Worm (Caenorhabditis elegans) whole organism, L1 larva: Measurements from ENCODE around the gene R12A1.3.

Experiments used
- C04F5.9 ChIP-seq: sonication (generic microtip); optimal IDR thresholded peaks from 2 replicates; lab custom pipeline; 2016; ENCODE audit warnings: missing genetic modification characterization, missing compliant biosample characterization
- F16B12.6 ChIP-seq: fragments of 150-350 bp; optimal IDR thresholded peaks from 2 replicates; lab custom pipeline; 2014; ENCODE audit warnings: missing biosample characterization, missing genetic modification characterization
- Y116A8C.19 ChIP-seq: sonication (generic microtip); optimal IDR thresholded peaks from 2 replicates; lab custom pipeline; 2016; ENCODE audit warnings: missing compliant biosample characterization, missing genetic modification characterization, borderline replicate concordance
- blmp-1 ChIP-seq: fragments of 150-350 bp; optimal IDR thresholded peaks from 2 replicates; lab custom pipeline; 2014; ENCODE audit warnings: missing biosample characterization, missing genetic modification characterization
- ceh-8 ChIP-seq: fragments of 200-800 bp; sonication (Bioruptor generic); optimal IDR thresholded peaks from 2 replicates; lab custom pipeline; 2018; ENCODE audit warnings: mild to moderate bottlenecking, missing genetic modification characterization, moderate library complexity, missing compliant biosample characterization
- ceh-90 ChIP-seq: sonication (generic microtip); optimal IDR thresholded peaks from 2 replicates; lab custom pipeline; 2016; ENCODE audit warnings: missing genetic modification characterization, missing compliant biosample characterization
- dpl-1 ChIP-seq, 3 experiments: fragments of 150-350 bp in 2 of 3; sonication (generic microtip) in 1 of 3; optimal IDR thresholded peaks; 2 replicates each; lab custom pipeline; 2014 to 2017; ENCODE audit warnings: missing biosample characterization in 3 of 3, missing genetic modification characterization in 3 of 3, missing genetic modification reagents in 3 of 3
- dsc-1 ChIP-seq: sonication (generic microtip); optimal IDR thresholded peaks from 2 replicates; lab custom pipeline; 2016; ENCODE audit warnings: mild to moderate bottlenecking, missing genetic modification characterization, missing compliant biosample characterization
- efl-1 ChIP-seq, 4 experiments: fragments of 150-350 bp; optimal IDR thresholded peaks in 3 of 4; peaks in 1 of 4; 1 replicate in 1 of 4; 2 replicates in 3 of 4; lab custom pipeline; 2014; ENCODE audit warnings: missing biosample characterization in 2 of 4, missing genetic modification characterization in 2 of 4, missing genetic modification reagents in 2 of 4
- egl-27 ChIP-seq, 2 experiments: fragments of 150-350 bp in 1 of 2; sonication (generic microtip); optimal IDR thresholded peaks; 3 replicates each; lab custom pipeline; 2017 to 2018; ENCODE audit warnings: missing biosample characterization in 2 of 2, missing genetic modification characterization in 2 of 2, missing genetic modification reagents in 2 of 2
- elt-2 ChIP-seq: sonication (generic microtip); optimal IDR thresholded peaks from 2 replicates; lab custom pipeline; 2016; ENCODE audit warnings: missing genetic modification characterization, mild to moderate bottlenecking, inconsistent platforms, missing compliant biosample characterization, missing genetic modification reagents
- fkh-4 ChIP-seq: sonication (generic microtip); optimal IDR thresholded peaks from 2 replicates; lab custom pipeline; 2016; ENCODE audit warnings: missing compliant biosample characterization, missing genetic modification characterization, borderline replicate concordance
- grh-1 ChIP-seq: fragments of 200-800 bp; sonication (Bioruptor generic); IDR thresholded peaks from 2 replicates; pipeline ENCODE4 v1.3.6; 2022; ENCODE audit warnings: missing genetic modification reagents, missing genetic modification characterization, missing compliant biosample characterization
- hlh-4 ChIP-seq: sonication (generic microtip); optimal IDR thresholded peaks from 2 replicates; lab custom pipeline; 2016; ENCODE audit warnings: mild to moderate bottlenecking, missing genetic modification characterization, missing compliant biosample characterization
- irx-1 ChIP-seq: sonication (generic microtip); optimal IDR thresholded peaks from 2 replicates; lab custom pipeline; 2016; ENCODE audit warnings: missing genetic modification characterization, missing compliant biosample characterization
- isw-1 ChIP-seq: fragments of 200-800 bp; sonication (Bioruptor generic); IDR thresholded peaks from 2 replicates; pipeline ENCODE4 v1.3.6; 2022; ENCODE audit warnings: missing genetic modification characterization, missing compliant biosample characterization
- jun-1 ChIP-seq: fragments of 150-350 bp; optimal IDR thresholded peaks from 2 replicates; lab custom pipeline; 2014; ENCODE audit warnings: missing biosample characterization, missing genetic modification reagents, missing genetic modification characterization
- lin-13 ChIP-seq: fragments of 150-350 bp; optimal IDR thresholded peaks from 2 replicates; lab custom pipeline; 2014; ENCODE audit warnings: missing biosample characterization, missing genetic modification reagents, missing genetic modification characterization
- lin-15B ChIP-seq: fragments of 150-350 bp; sonication (generic microtip); optimal IDR thresholded peaks from 3 replicates; lab custom pipeline; 2014; ENCODE audit warnings: missing biosample characterization, missing genetic modification characterization
- lin-35 ChIP-seq, 2 experiments: fragments of 150-350 bp; optimal IDR thresholded peaks; 2 replicates each; lab custom pipeline; 2014; ENCODE audit warnings: missing biosample characterization in 2 of 2, missing genetic modification characterization in 2 of 2, missing genetic modification reagents in 2 of 2
- lsy-2 ChIP-seq, 2 experiments: fragments of 150-350 bp; optimal IDR thresholded peaks; 2 replicates each; lab custom pipeline; 2014; ENCODE audit warnings: missing biosample characterization in 2 of 2, missing genetic modification characterization in 2 of 2
- mab-9 ChIP-seq: fragments of 200-800 bp; sonication (Bioruptor generic); IDR thresholded peaks from 2 replicates; pipeline ENCODE4 v1.3.6; 2022; ENCODE audit warnings: missing genetic modification reagents, missing genetic modification characterization, missing compliant biosample characterization
- mdl-1 ChIP-seq, 2 experiments: fragments of 150-350 bp; optimal IDR thresholded peaks; 2 replicates each; lab custom pipeline; 2014 to 2017; ENCODE audit warnings: missing biosample characterization in 2 of 2, missing genetic modification characterization in 2 of 2, inconsistent platforms in 1 of 2
- mep-1 ChIP-seq: fragments of 150-350 bp; optimal IDR thresholded peaks from 2 replicates; lab custom pipeline; 2014; ENCODE audit warnings: missing biosample characterization, missing genetic modification characterization
- nhr-19 ChIP-seq: fragments of 200-800 bp; sonication (Bioruptor generic); conservative IDR thresholded peaks from 2 replicates; pipeline ENCODE4 v1.3.6; 2022; ENCODE audit warnings: missing genetic modification characterization, missing compliant biosample characterization
- nhr-20 ChIP-seq: sonication (generic microtip); optimal IDR thresholded peaks from 2 replicates; lab custom pipeline; 2016; ENCODE audit warnings: mild to moderate bottlenecking, missing genetic modification characterization, missing compliant biosample characterization
- nhr-47 ChIP-seq: sonication (generic microtip); optimal IDR thresholded peaks from 2 replicates; lab custom pipeline; 2016; ENCODE audit warnings: mild to moderate bottlenecking, missing genetic modification characterization, moderate library complexity, missing compliant biosample characterization
- nhr-71 ChIP-seq: sonication (generic microtip); optimal IDR thresholded peaks from 2 replicates; lab custom pipeline; 2016; ENCODE audit warnings: mild to moderate bottlenecking, missing genetic modification characterization, moderate library complexity, missing compliant biosample characterization
- nhr-77 ChIP-seq: fragments of 150-350 bp; optimal IDR thresholded peaks from 2 replicates; lab custom pipeline; 2014; ENCODE audit warnings: missing biosample characterization, missing genetic modification characterization
- nhr-85 ChIP-seq: sonication (generic microtip); peaks from one replicate; lab custom pipeline; 2016; ENCODE audit warnings: missing genetic modification characterization, inconsistent platforms, missing compliant biosample characterization
- pqm-1 ChIP-seq: sonication (generic microtip); optimal IDR thresholded peaks from 3 replicates; lab custom pipeline; 2017; ENCODE audit warnings: missing biosample characterization, missing genetic modification characterization
- rnt-1 ChIP-seq: sonication (generic microtip); optimal IDR thresholded peaks from 2 replicates; lab custom pipeline; 2016; ENCODE audit warnings: mild to moderate bottlenecking, missing genetic modification characterization, moderate library complexity, missing compliant biosample characterization
- snpc-4 ChIP-seq: fragments of 150-350 bp; optimal IDR thresholded peaks from 2 replicates; lab custom pipeline; 2014; ENCODE audit warnings: missing biosample characterization, missing genetic modification characterization
- sox-4 ChIP-seq: sonication (generic microtip); optimal IDR thresholded peaks from 2 replicates; lab custom pipeline; 2016; ENCODE audit warnings: missing genetic modification characterization, missing compliant biosample characterization
- swsn-7 ChIP-seq: sonication (generic microtip); optimal IDR thresholded peaks from 2 replicates; lab custom pipeline; 2016; ENCODE audit warnings: missing genetic modification characterization, missing compliant biosample characterization
- tbx-2 ChIP-seq: sonication (generic microtip); optimal IDR thresholded peaks from 2 replicates; lab custom pipeline; 2016; ENCODE audit warnings: missing genetic modification characterization, missing compliant biosample characterization
- tlp-1 ChIP-seq: fragments of 150-350 bp; optimal IDR thresholded peaks from 2 replicates; lab custom pipeline; 2014; ENCODE audit warnings: missing biosample characterization, missing genetic modification characterization
- unc-30 ChIP-seq: sonication (generic microtip); optimal IDR thresholded peaks from 2 replicates; lab custom pipeline; 2017; ENCODE audit warnings: missing biosample characterization, missing genetic modification characterization
- xbp-1 ChIP-seq: sonication (generic microtip); optimal IDR thresholded peaks from 2 replicates; lab custom pipeline; 2016; ENCODE audit warnings: missing genetic modification characterization, missing compliant biosample characterization
- zag-1 ChIP-seq: fragments of 150-350 bp; optimal IDR thresholded peaks from 2 replicates; lab custom pipeline; 2014; ENCODE audit warnings: missing biosample characterization, missing genetic modification characterization
- ztf-11 ChIP-seq, 2 experiments: sonication (generic microtip); optimal IDR thresholded peaks; 2 replicates each; lab custom pipeline; 2016 to 2017; ENCODE audit warnings: missing genetic modification characterization in 2 of 2, missing biosample characterization in 1 of 2, missing compliant biosample characterization in 1 of 2

The R12A1.3 gene

ce11 chrV:1392900-1393299 is 32.7 kb downstream of the R12A1.3 start, which contains the start of gene Y75B7AR.1:
Gene Y75B7AR.1, minus strand, starts transcription at chrV:1393000.
- TF ChIP-seq snpc-4 (tag; lab: Kevin White, UChicago) (no peak), jun-1 (tag; lab: Kevin White, UChicago) (no peak), lin-15B (tag; lab: Kevin White, UChicago) (no peak), isw-1 (GFP tag; lab: Robert Waterston, UW) (no peak), grh-1 (no peak), dsc-1 (tag; lab: Kevin White, UChicago) (no peak), ceh-90 (tag; lab: Kevin White, UChicago) (no peak)

DNA sequence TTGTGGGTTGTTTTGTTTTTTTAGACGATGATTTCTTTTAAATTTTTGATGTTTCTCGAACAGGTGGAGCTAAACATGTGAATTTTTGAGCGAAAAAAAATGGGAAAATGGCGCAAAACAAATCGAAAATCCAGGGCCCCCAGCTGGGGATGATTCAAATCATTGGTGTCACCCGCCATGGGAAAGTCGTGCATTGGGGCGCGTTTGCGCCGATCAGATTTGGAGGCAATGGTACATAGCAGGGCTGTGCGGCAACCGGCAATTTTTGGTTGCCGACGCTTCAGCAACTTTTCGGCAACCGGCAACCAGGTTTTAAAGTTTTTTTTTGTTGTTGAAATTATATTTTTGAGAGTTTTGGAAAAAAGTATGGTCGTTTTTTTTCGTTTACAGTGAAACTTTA is 35.2 kb downstream of the R12A1.3 start:
- TF ChIP-seq blmp-1 (tag; lab: Kevin White, UChicago) (peak; percentile 21), lin-35 (GFP tag; optimal IDR thresholded peaks at IDR 0.05; lab: Kevin White, UChicago) (peak in 1 of 2 experiments; percentile 34), ceh-8 (GFP tag; lab: Kevin White, UChicago) (no peak), efl-1 (optimal IDR thresholded peaks at IDR 0.05; lab: Kevin White, UChicago) (peak in 1 of 2 experiments; percentile 23), efl-1 (GFP tag; optimal IDR thresholded peaks at IDR 0.05 in 1 of 2; lab: Kevin White, UChicago) (peak; percentile 9 to 91), dpl-1 (GFP tag; optimal IDR thresholded peaks at IDR 0.05; lab: Kevin White, UChicago) (peak in 1 of 3 experiments; percentile 15), swsn-7 (no peak), ceh-90 (tag; lab: Kevin White, UChicago) (no peak)
- TF ChIP-seq, all 84 proteins: peak for 4

DNA sequence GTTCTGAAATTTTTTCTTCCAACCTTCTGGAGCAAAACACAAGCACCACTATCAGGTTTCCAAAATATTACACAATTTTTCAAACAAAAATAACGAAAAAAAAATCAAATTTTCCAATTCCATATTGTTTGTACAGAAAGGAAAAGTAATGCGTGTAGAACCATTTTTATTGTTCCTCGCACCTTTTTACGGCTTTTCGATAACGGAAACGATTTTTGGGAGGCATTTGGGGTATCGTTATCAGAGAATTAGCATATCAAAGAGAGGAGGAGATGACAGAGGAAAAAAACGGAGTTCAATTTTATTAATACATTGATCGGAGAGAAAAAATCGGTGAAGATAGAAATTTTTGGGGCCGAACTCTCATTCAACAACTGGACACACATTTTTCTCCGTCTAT is 35.8 kb downstream of the R12A1.3 start:
- TF ChIP-seq elt-2 (peak; percentile 34), dsc-1 (tag; lab: Kevin White, UChicago) (no peak), pqm-1 (tag; lab: Kevin White, UChicago) (peak; percentile 25)
- TF ChIP-seq, all 84 proteins: peak for 2

DNA sequence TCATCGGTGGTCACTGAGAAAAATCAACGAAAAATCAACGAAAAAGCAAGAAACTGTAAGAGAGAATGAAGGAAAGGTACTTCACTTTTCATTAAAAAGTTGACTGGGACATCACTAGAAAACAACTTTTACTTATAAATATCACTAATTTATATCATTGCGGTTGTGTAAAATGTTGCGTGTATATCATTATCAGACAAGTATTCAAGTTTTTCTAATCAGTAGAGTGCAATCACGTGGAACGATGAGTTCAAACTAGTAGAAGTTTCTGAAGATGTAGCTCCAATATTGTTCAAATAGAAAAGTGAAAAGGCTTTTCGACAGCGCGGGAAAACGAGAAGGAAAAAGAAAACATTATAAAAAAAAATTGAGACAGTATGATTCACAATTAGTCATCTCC is 37.3 kb downstream of the R12A1.3 start:
- TF ChIP-seq nhr-77 (tag; lab: Kevin White, UChicago) (no peak), blmp-1 (tag; lab: Kevin White, UChicago) (no peak), lin-35 (GFP tag; optimal IDR thresholded peaks at IDR 0.05; lab: Kevin White, UChicago) (no peak), lsy-2 (tag; optimal IDR thresholded peaks at IDR 0.05; lab: Kevin White, UChicago) (no peak), unc-30 (tag; lab: Kevin White, UChicago) (no peak), elt-2 (peak; percentile 15), egl-27 (tag; optimal IDR thresholded peaks at IDR 0.05; lab: Kevin White, UChicago) (no peak), nhr-19 (GFP tag; lab: Robert Waterston, UW) (no peak)

DNA sequence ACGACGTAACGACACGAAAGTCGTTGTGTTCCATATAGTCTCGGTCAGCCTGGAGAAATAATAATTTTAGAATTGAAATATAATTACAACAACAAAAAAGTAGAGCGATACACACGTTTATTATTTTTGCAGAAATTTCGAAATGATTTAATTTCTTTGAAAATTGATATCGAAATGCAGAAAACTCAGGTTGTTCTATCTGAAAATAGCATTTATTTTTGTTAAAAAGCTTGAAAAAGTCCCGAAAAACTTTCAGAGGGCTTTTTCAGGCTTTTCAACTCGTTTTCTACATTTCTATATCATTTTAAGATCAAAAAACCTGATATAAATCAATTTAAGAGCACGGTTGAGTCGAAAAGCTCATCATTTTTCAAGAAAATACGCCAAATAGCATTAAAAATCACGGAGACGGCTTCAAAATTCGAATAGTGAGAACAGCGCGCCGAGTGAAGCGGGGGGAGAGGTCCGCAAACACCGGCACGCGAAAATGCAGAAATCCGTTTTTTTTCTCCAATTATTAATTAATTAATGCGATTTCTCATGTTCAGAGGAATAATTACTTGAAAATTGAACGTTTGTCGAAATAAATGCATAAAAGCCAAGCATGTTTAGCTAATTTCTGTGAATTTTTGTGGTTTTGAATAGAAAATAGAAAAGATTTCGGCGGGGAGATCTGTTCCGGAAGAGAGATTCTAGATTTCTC is 42.2 kb downstream of the R12A1.3 start, which contains the start of gene rga-4:
Gene rga-4, minus strand, starts transcription at position 51 of the 703 bp plus-strand sequence.
- TF ChIP-seq rnt-1 (peak; percentile 43), grh-1 (0 out of 2 replicates have a peak, but pooled peaks have one; percentile 23), lin-13 (no peak), xbp-1 (tag; lab: Kevin White, UChicago) (peak; percentile 45), sox-4 (tag; lab: Kevin White, UChicago) (no peak), nhr-71 (peak; percentile 47), ztf-11 (tag; optimal IDR thresholded peaks at IDR 0.05; lab: Kevin White, UChicago) (peak in 1 of 2 experiments; percentile 27), nhr-47 (tag; lab: Kevin White, UChicago) (peak; percentile 49), lsy-2 (tag; optimal IDR thresholded peaks at IDR 0.05; lab: Kevin White, UChicago) (peak; percentile 38 to 41), lin-35 (GFP tag; optimal IDR thresholded peaks at IDR 0.05; lab: Kevin White, UChicago) (peak; percentile 67 to 78), mdl-1 (tag; optimal IDR thresholded peaks at IDR 0.05; lab: Kevin White, UChicago) (peak in 1 of 2 experiments; percentile 6), nhr-77 (tag; lab: Kevin White, UChicago) (no peak), ceh-8 (GFP tag; lab: Kevin White, UChicago) (peak; percentile 82), dsc-1 (tag; lab: Kevin White, UChicago) (peak; percentile 73), zag-1 (tag; lab: Kevin White, UChicago) (no peak), fkh-4 (tag; lab: Kevin White, UChicago) (no peak), mep-1 (tag; lab: Kevin White, UChicago) (peak; percentile 60), hlh-4 (tag; lab: Kevin White, UChicago) (no peak), tlp-1 (no peak), F16B12.6 (tag; lab: Kevin White, UChicago) (peak; percentile 87), C04F5.9 (tag; lab: Kevin White, UChicago) (no peak), Y116A8C.19 (tag; lab: Kevin White, UChicago) (no peak), irx-1 (tag; lab: Kevin White, UChicago) (peak; percentile 34), tbx-2 (peak; percentile 17), mab-9 (GFP tag; lab: Robert Waterston, UW) (no peak), pqm-1 (tag; lab: Kevin White, UChicago) (no peak), nhr-20 (tag; lab: Kevin White, UChicago) (peak; percentile 45), nhr-85 (peak; percentile 2), blmp-1 (tag; lab: Kevin White, UChicago) (no peak)
